Fruit fly (Drosophila melanogaster): ENCODE results near the gene mRpL11.
A peak's percentile ranks its signal among the peaks of the same experiment; 100 is the strongest.

mRpL11 gene

DNA sequence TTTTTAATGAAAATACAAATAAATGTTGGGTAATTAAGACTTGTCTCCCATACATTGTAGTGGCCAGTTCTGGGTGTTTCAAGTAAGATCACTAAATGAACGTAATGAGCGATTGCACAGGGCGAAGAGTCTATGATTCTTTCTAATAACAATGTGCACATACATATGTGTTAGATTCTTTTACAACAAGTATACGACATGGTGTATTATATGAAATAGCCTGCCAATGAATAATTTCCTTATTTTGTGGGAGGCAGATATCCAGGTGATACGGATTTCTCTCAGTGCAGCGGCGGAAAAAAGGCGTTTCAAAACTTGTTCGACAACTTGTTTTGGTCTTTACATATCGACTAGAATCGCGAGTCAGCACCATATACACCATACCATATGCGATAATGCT lies 38.1 kb upstream of the mRpL11 start (continued):
- TF ChIP-seq gsb-n (tag; optimal IDR thresholded peaks at IDR 0.05): no peak
- 0 out of 2 replicates have a peak, but pooled peaks have one; percentile 22 for TF ChIP-seq rib (GFP tag; IDR thresholded peaks at IDR 0.05)
- no peak for TF ChIP-seq CG2875 (GFP tag; optimal IDR thresholded peaks at IDR 0.05)
- TF ChIP-seq CG15011 (GFP tag; optimal IDR thresholded peaks at IDR 0.05): peak; percentile 33
- peak; percentile 12 for TF ChIP-seq CG2116 (GFP tag; optimal IDR thresholded peaks at IDR 0.05)
- TF ChIP-seq az2 (GFP tag; optimal IDR thresholded peaks at IDR 0.05): peak; percentile 49
- peak; percentile 28 for TF ChIP-seq Max (GFP tag; optimal IDR thresholded peaks at IDR 0.05)
- peak; percentile 27 for TF ChIP-seq crc (GFP tag; optimal IDR thresholded peaks at IDR 0.05)
- TF ChIP-seq tgo (GFP tag; IDR thresholded peaks at IDR 0.05): 0 out of 3 replicates have a peak, but pooled peaks have one; percentile 27
- TF ChIP-seq Sin3A (optimal IDR thresholded peaks at IDR 0.05): no peak
- no peak for TF ChIP-seq CG7928 (GFP tag; optimal IDR thresholded peaks at IDR 0.05)
- TF ChIP-seq Poxn (GFP tag; IDR thresholded peaks at IDR 0.05): 0 out of 2 replicates have a peak, but pooled peaks have one; percentile 9
- TF ChIP-seq Rx (GFP tag; IDR thresholded peaks at IDR 0.05): no peak
- no peak for TF ChIP-seq pita (GFP tag; optimal IDR thresholded peaks at IDR 0.05)
- TF ChIP-seq CG6683 (GFP tag; optimal IDR thresholded peaks at IDR 0.05): no peak
- TF ChIP-seq zen (tag; optimal IDR thresholded peaks at IDR 0.05): peak; percentile 26
- TF ChIP-seq NC2α (GFP tag; optimal IDR thresholded peaks at IDR 0.05): no peak
- TF ChIP-seq CG1529 (GFP tag; optimal IDR thresholded peaks at IDR 0.05): no peak
- peak; percentile 55 for TF ChIP-seq CG18599 (GFP tag; optimal IDR thresholded peaks at IDR 0.05)
- TF ChIP-seq kah (GFP tag; optimal IDR thresholded peaks at IDR 0.05): no peak
- no peak for TF ChIP-seq Doc3 (GFP tag; IDR thresholded peaks at IDR 0.05; ENCODE audit: partially characterized antibody)
- no peak for TF ChIP-seq NK7.1 (GFP tag; optimal IDR thresholded peaks at IDR 0.05)
- TF ChIP-seq CG7556 (GFP tag; optimal IDR thresholded peaks at IDR 0.05): peak; percentile 40
- no peak for TF ChIP-seq CG14965 (GFP tag; optimal IDR thresholded peaks at IDR 0.05; ENCODE audit: borderline replicate concordance)
- peak; percentile 34 for TF ChIP-seq CG13424 (tag; optimal IDR thresholded peaks at IDR 0.05)
- TF ChIP-seq Hmx (GFP tag; optimal IDR thresholded peaks at IDR 0.05): no peak
- TF ChIP-seq CG10366 (GFP tag; IDR thresholded peaks at IDR 0.05): peak; percentile 30
- no peak for TF ChIP-seq Asciz (GFP tag; optimal IDR thresholded peaks at IDR 0.05)
- peak; percentile 25 for TF ChIP-seq fd3F (GFP tag; optimal IDR thresholded peaks at IDR 0.05)
- no peak for TF ChIP-seq sc (optimal IDR thresholded peaks at IDR 0.05)
- TF ChIP-seq sc (GFP tag; optimal IDR thresholded peaks at IDR 0.05): no peak
- no peak for TF ChIP-seq CG16813 (GFP tag; IDR thresholded peaks at IDR 0.05; ENCODE audit: partially characterized antibody)
- TF ChIP-seq Hmr (GFP tag; optimal IDR thresholded peaks at IDR 0.05): peak; percentile 62
- TF ChIP-seq mld (GFP tag; IDR thresholded peaks at IDR 0.05; ENCODE audit: partially characterized antibody): no peak
- TF ChIP-seq CG6254 (GFP tag; optimal IDR thresholded peaks at IDR 0.05): peak; percentile 34
- TF ChIP-seq CG12769 (tag; optimal IDR thresholded peaks at IDR 0.05): peak; percentile 84
- TF ChIP-seq zfh2 (GFP tag; optimal IDR thresholded peaks at IDR 0.05): peak; percentile 47
- peak; percentile 46 for TF ChIP-seq CG17359 (tag; optimal IDR thresholded peaks at IDR 0.05)
- TF ChIP-seq H2.0 (GFP tag; IDR thresholded peaks at IDR 0.05): peak; percentile 46
- TF ChIP-seq CG3726 (GFP tag; IDR thresholded peaks at IDR 0.05): 0 out of 3 replicates have a peak, but pooled peaks have one; percentile 33
- TF ChIP-seq vvl (GFP tag; IDR thresholded peaks at IDR 0.05): peak; percentile 75
- TF ChIP-seq CG30020 (tag; optimal IDR thresholded peaks at IDR 0.05): no peak
- TF ChIP-seq CG17361 (GFP tag; IDR thresholded peaks at IDR 0.05): peak; percentile 47; the same call in 1 of the 3 replicates
- TF ChIP-seq lmd (GFP tag; IDR thresholded peaks at IDR 0.05): peak; percentile 38; the same call in 1 of the 2 replicates
- TF ChIP-seq CG32772 (GFP tag; IDR thresholded peaks at IDR 0.05): 0 out of 2 replicates have a peak, but pooled peaks have one; percentile 16
- no peak for TF ChIP-seq pzg (GFP tag; optimal IDR thresholded peaks at IDR 0.05)
- peak; percentile 77 for TF ChIP-seq lilli (GFP tag; optimal IDR thresholded peaks at IDR 0.05)
- TF ChIP-seq Kr (GFP tag; optimal IDR thresholded peaks at IDR 0.05): no peak
- TF ChIP-seq BtbVII (GFP tag; optimal IDR thresholded peaks at IDR 0.05): peak; percentile 38
- TF ChIP-seq gt (GFP tag; IDR thresholded peaks at IDR 0.05): no peak
- TF ChIP-seq danr (GFP tag; IDR thresholded peaks at IDR 0.05): 0 out of 2 replicates have a peak, but pooled peaks have one; percentile 22

All from whole organism, embryonic.